Fruit fly (Drosophila melanogaster): Measurements from ENCODE around the gene eff.

The eff gene

dm6 chr3R:14692230-14692970, 48.7 kb downstream of the eff start (continued):
- TF ChIP-seq CG6276 (GFP tag; optimal IDR thresholded peaks at IDR 0.05), result peak; percentile 77
- TF ChIP-seq spab (GFP tag; optimal IDR thresholded peaks at IDR 0.05), result peak; percentile 70
- peak; percentile 27 for TF ChIP-seq Hr38 (GFP tag; optimal IDR thresholded peaks at IDR 0.05)
- TF ChIP-seq CG6163 (GFP tag; IDR thresholded peaks at IDR 0.05), result peak; percentile 96
- peak; percentile 87 for TF ChIP-seq svp (GFP tag)
- peak; percentile 91 for TF ChIP-seq CG32006 (GFP tag; optimal IDR thresholded peaks at IDR 0.05)
- peak; percentile 68 for TF ChIP-seq CG8319 (GFP tag; optimal IDR thresholded peaks at IDR 0.05)
- TF ChIP-seq CG8119 (GFP tag; IDR thresholded peaks at IDR 0.05), result peak; percentile 91
- TF ChIP-seq Ets21C (GFP tag; optimal IDR thresholded peaks at IDR 0.05), result peak; percentile 69
- peak; percentile 59 for TF ChIP-seq Sox15 (GFP tag; optimal IDR thresholded peaks at IDR 0.05)
- no peak for TF ChIP-seq fkh (GFP tag; optimal IDR thresholded peaks at IDR 0.05)
- peak; percentile 83 for TF ChIP-seq achi (GFP tag; optimal IDR thresholded peaks at IDR 0.05)
- peak; percentile 88 for TF ChIP-seq Sox14 (GFP tag; optimal IDR thresholded peaks at IDR 0.05)
- peak; percentile 73 to 78 for TF ChIP-seq salr (GFP tag; optimal IDR thresholded peaks at IDR 0.05)
- TF ChIP-seq CG6808 (GFP tag; optimal IDR thresholded peaks at IDR 0.05), result peak; percentile 77
- no peak for TF ChIP-seq fd85E (GFP tag; optimal IDR thresholded peaks at IDR 0.05)
- TF ChIP-seq acj6 (GFP tag; optimal IDR thresholded peaks at IDR 0.05), result peak; percentile 84
- TF ChIP-seq eg (GFP tag; IDR thresholded peaks at IDR 0.05), result peak; percentile 92
- TF ChIP-seq CG9139 (GFP tag; optimal IDR thresholded peaks at IDR 0.05), result peak; percentile 56
- peak; percentile 68 for TF ChIP-seq CG11294 (GFP tag; IDR thresholded peaks at IDR 0.05)
- peak; percentile 86 for TF ChIP-seq OdsH (GFP tag; optimal IDR thresholded peaks at IDR 0.05)
- peak; percentile 83 for TF ChIP-seq CG4318 (GFP tag; optimal IDR thresholded peaks at IDR 0.05)
- peak; percentile 75 for TF ChIP-seq net (GFP tag; optimal IDR thresholded peaks at IDR 0.05)
- TF ChIP-seq fd59A (GFP tag; optimal IDR thresholded peaks at IDR 0.05), result peak; percentile 51
- peak; percentile 83 for TF ChIP-seq CG31627 (GFP tag; optimal IDR thresholded peaks at IDR 0.05)
- TF ChIP-seq CG1621 (tag; optimal IDR thresholded peaks at IDR 0.05), result peak; percentile 72
- TF ChIP-seq vri (GFP tag; optimal IDR thresholded peaks at IDR 0.05), result peak; percentile 52
- TF ChIP-seq CG3919 (GFP tag; optimal IDR thresholded peaks at IDR 0.05), result peak; percentile 87
- TF ChIP-seq Lpt (GFP tag; optimal IDR thresholded peaks at IDR 0.05), result peak; percentile 77
- TF ChIP-seq Ets96B (tag; optimal IDR thresholded peaks at IDR 0.05), result peak; percentile 76
- TF ChIP-seq Met (GFP tag; optimal IDR thresholded peaks at IDR 0.05), result peak; percentile 79
- TF ChIP-seq CG6792 (GFP tag; optimal IDR thresholded peaks at IDR 0.05), result peak; percentile 71
- peak; percentile 79 for TF ChIP-seq CG3032 (tag; optimal IDR thresholded peaks at IDR 0.05)
- TF ChIP-seq Smox (GFP tag; optimal IDR thresholded peaks at IDR 0.05), result peak; percentile 78
- peak; percentile 86 for TF ChIP-seq Gug (GFP tag; IDR thresholded peaks at IDR 0.05)
- TF ChIP-seq CG15336 (GFP tag; IDR thresholded peaks at IDR 0.05), result peak; percentile 91
- peak; percentile 84 for TF ChIP-seq esn (GFP tag; optimal IDR thresholded peaks at IDR 0.05)
- TF ChIP-seq CG11902 (GFP tag; optimal IDR thresholded peaks at IDR 0.05), result peak; percentile 73

DNA sequence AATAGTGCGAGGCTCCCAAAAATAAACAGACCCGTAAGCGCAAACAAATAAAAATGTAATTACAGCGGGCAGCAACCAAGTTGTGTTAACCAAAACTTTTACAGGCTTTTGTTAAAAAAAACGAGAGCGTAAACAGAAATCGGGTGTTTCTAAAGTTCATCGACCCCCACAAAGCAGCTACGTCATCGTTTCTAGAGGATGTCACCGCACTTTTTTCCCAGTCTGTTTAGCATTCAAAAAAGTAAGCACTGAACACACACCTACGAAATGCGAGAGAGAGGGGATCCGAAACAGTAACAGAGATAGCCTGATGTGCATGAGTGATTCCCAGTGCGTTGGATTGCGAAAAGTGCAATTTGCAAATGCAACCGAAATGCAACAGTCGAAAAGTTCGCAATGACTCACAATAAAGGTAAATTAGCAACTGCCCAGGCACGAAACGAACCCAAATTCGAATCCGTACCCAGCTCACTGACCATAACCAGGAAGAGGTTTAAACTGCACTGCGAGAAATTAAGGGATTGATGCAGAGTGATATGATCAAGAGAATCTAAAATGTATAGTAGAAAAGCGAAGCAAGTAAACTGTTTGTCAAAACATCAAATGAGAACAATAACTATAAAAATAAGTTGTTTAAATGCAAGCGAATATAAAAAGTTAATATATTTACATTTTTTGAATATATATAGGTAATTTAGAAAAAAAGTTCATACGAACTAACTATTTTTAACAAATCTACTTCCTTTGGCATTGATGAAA, 49.9 kb downstream of the eff start:
- TF ChIP-seq CG11294 (GFP tag; IDR thresholded peaks at IDR 0.05), result no peak
- TF ChIP-seq Sox15 (GFP tag; optimal IDR thresholded peaks at IDR 0.05), result peak; percentile 35
- TF ChIP-seq acj6 (GFP tag; optimal IDR thresholded peaks at IDR 0.05), result peak; percentile 71
- TF ChIP-seq CG4318 (GFP tag; optimal IDR thresholded peaks at IDR 0.05), result peak; percentile 53
- TF ChIP-seq Lpt (GFP tag; optimal IDR thresholded peaks at IDR 0.05), result no peak
- TF ChIP-seq CG3919 (GFP tag; optimal IDR thresholded peaks at IDR 0.05), result peak; percentile 4
- peak; percentile 62 for TF ChIP-seq CG34406 (GFP tag; optimal IDR thresholded peaks at IDR 0.05)
- TF ChIP-seq eg (GFP tag; IDR thresholded peaks at IDR 0.05), result 0 out of 3 replicates have a peak, but pooled peaks have one; percentile 26
- peak; percentile 49; the same call in 2 of the 3 replicates for TF ChIP-seq CG8119 (GFP tag; IDR thresholded peaks at IDR 0.05)
- no peak for TF ChIP-seq CG6854 (GFP tag; optimal IDR thresholded peaks at IDR 0.05)
- TF ChIP-seq CG8319 (GFP tag; optimal IDR thresholded peaks at IDR 0.05), result peak; percentile 42
- peak; percentile 58 for TF ChIP-seq Met (GFP tag; optimal IDR thresholded peaks at IDR 0.05)
- TF ChIP-seq cyc (GFP tag; optimal IDR thresholded peaks at IDR 0.05), result peak; percentile 3
- TF ChIP-seq CG11902 (GFP tag; optimal IDR thresholded peaks at IDR 0.05), result peak; percentile 6
- TF ChIP-seq Hr39 (GFP tag; optimal IDR thresholded peaks at IDR 0.05), result peak; percentile 35
- peak; percentile 65 for TF ChIP-seq CG8632 (GFP tag; optimal IDR thresholded peaks at IDR 0.05)
- TF ChIP-seq Gug (GFP tag; IDR thresholded peaks at IDR 0.05), result no peak
- peak; percentile 48 for TF ChIP-seq pdm3 (GFP tag; optimal IDR thresholded peaks at IDR 0.05)
- TF ChIP-seq Eip93F (GFP tag; optimal IDR thresholded peaks at IDR 0.05), result no peak
- TF ChIP-seq CG10631 (GFP tag; optimal IDR thresholded peaks at IDR 0.05), result peak; percentile 43
- TF ChIP-seq Ets21C (GFP tag; optimal IDR thresholded peaks at IDR 0.05), result no peak
- TF ChIP-seq Hr38 (GFP tag; optimal IDR thresholded peaks at IDR 0.05), result no peak
- peak; percentile 14 for TF ChIP-seq CG16779 (tag; optimal IDR thresholded peaks at IDR 0.05)
